Fruit fly (Drosophila melanogaster): ENCODE measurements around the gene CG42680.

CG42680 gene

DNA sequence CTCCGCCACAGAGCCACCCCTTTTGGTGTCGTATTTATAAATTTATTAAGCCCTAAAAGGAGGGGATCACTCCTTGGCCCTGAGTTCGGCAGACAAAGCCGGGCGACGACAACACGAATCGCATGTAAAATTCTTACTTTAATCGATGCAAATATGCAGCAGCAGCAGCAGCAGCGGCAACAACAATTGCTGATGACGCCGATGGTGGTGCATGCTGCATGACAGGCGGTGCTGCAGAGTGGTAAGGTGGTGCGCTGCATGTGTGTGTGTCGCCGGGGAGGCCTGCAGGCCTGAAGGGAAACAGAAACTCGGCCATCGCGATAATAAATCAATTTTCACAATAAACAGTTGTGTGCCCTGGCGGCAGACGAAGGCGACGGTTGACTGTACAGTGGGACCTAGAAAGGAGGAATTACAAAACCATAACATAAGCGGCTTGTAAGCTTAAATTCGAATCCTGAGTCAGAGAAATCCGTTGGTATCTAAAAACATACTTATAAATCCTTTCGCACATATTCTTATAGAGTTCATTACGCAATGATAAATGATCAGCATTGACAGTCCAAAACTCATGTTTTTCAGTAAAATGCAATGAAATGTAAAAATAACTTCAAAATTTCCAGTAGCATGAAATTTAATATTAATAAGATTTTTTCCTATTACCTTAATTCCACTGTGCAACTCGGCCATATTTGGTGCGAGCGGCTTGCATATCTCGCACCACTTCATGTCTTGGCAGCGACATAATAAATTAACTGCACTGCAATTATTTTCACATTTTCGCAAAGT is 16.2 kb downstream of the CG42680 start:
- TF ChIP-seq Crg-1 (GFP tag; optimal IDR thresholded peaks at IDR 0.05) (no peak), Mnt (GFP tag; optimal IDR thresholded peaks at IDR 0.05) (no peak), CG7101 (tag; optimal IDR thresholded peaks at IDR 0.05) (no peak), CG33017 (tag; optimal IDR thresholded peaks at IDR 0.05) (no peak), CG1620 (GFP tag; optimal IDR thresholded peaks at IDR 0.05) (no peak), CG14711 (tag; optimal IDR thresholded peaks at IDR 0.05) (no peak), CG11617 (GFP tag; optimal IDR thresholded peaks at IDR 0.05) (no peak), cic (GFP tag; optimal IDR thresholded peaks at IDR 0.05) (no peak), CG5204 (GFP tag; optimal IDR thresholded peaks at IDR 0.05) (no peak), Clk (GFP tag; optimal IDR thresholded peaks at IDR 0.05) (no peak), cnc (optimal IDR thresholded peaks at IDR 0.05) (no peak), pad (GFP tag; optimal IDR thresholded peaks at IDR 0.05) (no peak), Hr96 (GFP tag; optimal IDR thresholded peaks at IDR 0.05) (no peak), CG12768 (GFP tag; optimal IDR thresholded peaks at IDR 0.05) (no peak), kay (GFP tag; ENCODE audit: borderline replicate concordance) (no peak), tj (GFP tag; optimal IDR thresholded peaks at IDR 0.05) (no peak), toe (GFP tag; optimal IDR thresholded peaks at IDR 0.05) (no peak), bab1 (GFP tag; optimal IDR thresholded peaks at IDR 0.05) (no peak)

- TF ChIP-seq cnc (optimal IDR thresholded peaks at IDR 0.05) (no peak), CG5204 (GFP tag; optimal IDR thresholded peaks at IDR 0.05) (no peak)
These were observed 17.2 kb downstream of the CG42680 start for dm6 chr2L:14570843-14571242.

- TF ChIP-seq CG5204 (GFP tag; optimal IDR thresholded peaks at IDR 0.05), result no peak
- no peak for TF ChIP-seq CG7101 (tag; optimal IDR thresholded peaks at IDR 0.05)
- no peak for TF ChIP-seq Hr96 (GFP tag; optimal IDR thresholded peaks at IDR 0.05)
- TF ChIP-seq Crg-1 (GFP tag; optimal IDR thresholded peaks at IDR 0.05), result no peak
- TF ChIP-seq Mnt (GFP tag; optimal IDR thresholded peaks at IDR 0.05), result no peak
- TF ChIP-seq ovo (GFP tag; optimal IDR thresholded peaks at IDR 0.05), result no peak
- TF ChIP-seq cic (GFP tag; optimal IDR thresholded peaks at IDR 0.05), result no peak
- TF ChIP-seq bab1 (GFP tag; optimal IDR thresholded peaks at IDR 0.05), result no peak
- no peak for TF ChIP-seq CG14711 (tag; optimal IDR thresholded peaks at IDR 0.05)
- TF ChIP-seq CG11617 (GFP tag; optimal IDR thresholded peaks at IDR 0.05), result no peak
- TF ChIP-seq Clk (GFP tag; optimal IDR thresholded peaks at IDR 0.05), result no peak
- no peak for TF ChIP-seq CG7045 (GFP tag; optimal IDR thresholded peaks at IDR 0.05)
These were observed 17.9 kb downstream of the CG42680 start for dm6 chr2L:14570129-14570528.

DNA sequence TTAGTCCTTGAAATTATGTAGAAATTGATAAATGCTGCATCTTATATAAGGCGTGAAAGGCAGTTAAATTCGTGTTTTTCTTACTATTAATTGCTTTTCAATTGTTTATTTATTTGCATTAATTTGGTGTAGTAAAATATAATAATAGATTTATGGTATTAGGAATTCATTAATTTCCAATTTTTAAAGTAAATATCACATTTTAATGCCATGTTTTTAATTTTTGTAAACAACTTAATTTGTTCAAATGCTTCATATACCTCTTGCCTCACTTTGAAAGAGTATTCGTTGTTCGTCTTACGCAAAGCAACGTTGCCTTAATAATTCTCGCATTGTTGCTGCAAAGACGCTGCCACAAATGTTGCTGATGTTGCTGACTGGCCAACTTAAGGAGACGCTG is 18.7 kb downstream of the CG42680 start:
- TF ChIP-seq Clk (GFP tag; optimal IDR thresholded peaks at IDR 0.05) (no peak), cic (GFP tag; optimal IDR thresholded peaks at IDR 0.05) (no peak), CG14711 (tag; optimal IDR thresholded peaks at IDR 0.05) (no peak), CG1620 (GFP tag; optimal IDR thresholded peaks at IDR 0.05) (no peak), CG12768 (GFP tag; optimal IDR thresholded peaks at IDR 0.05) (no peak), CG5204 (GFP tag; optimal IDR thresholded peaks at IDR 0.05) (no peak), toe (GFP tag; optimal IDR thresholded peaks at IDR 0.05) (no peak), CG7101 (tag; optimal IDR thresholded peaks at IDR 0.05) (no peak)

dm6 chr2L:14568507-14569104 is 19.4 kb downstream of the CG42680 start:
- no peak for TF ChIP-seq tj (GFP tag; optimal IDR thresholded peaks at IDR 0.05)
- TF ChIP-seq bab1 (GFP tag; optimal IDR thresholded peaks at IDR 0.05), result no peak
- no peak for TF ChIP-seq ovo (GFP tag; optimal IDR thresholded peaks at IDR 0.05)
- TF ChIP-seq CG1620 (GFP tag; optimal IDR thresholded peaks at IDR 0.05), result no peak

DNA sequence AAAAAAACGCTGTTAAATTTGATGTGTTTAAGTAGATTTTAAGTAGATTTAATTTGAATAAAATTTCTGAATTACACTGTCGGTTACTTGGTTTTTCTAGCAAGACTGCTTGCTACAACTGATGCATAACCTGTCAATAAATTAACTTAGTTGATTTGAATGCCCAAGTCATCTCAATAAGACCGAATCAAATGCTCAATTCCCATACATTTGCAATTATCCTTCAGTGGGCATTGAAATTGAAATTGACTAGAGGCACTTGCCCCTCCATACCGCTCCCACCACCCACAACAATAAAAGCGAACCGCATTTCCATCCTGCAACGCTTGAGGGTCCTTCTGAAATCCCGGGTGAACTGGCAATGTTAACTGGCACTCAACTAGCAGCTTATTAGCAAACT is 24.4 kb downstream of the CG42680 start, which contains the start of gene CG3473:
Gene CG3473, minus strand, starts transcription at position 101 of the 400 bp plus-strand sequence.
- TF ChIP-seq cnc (optimal IDR thresholded peaks at IDR 0.05), result no peak
- no peak for TF ChIP-seq CG5204 (GFP tag; optimal IDR thresholded peaks at IDR 0.05)
- no peak for TF ChIP-seq Mnt (GFP tag; optimal IDR thresholded peaks at IDR 0.05)
- no peak for TF ChIP-seq cic (GFP tag; optimal IDR thresholded peaks at IDR 0.05)
- TF ChIP-seq kay (GFP tag; ENCODE audit: borderline replicate concordance), result no peak
- no peak for TF ChIP-seq pad (GFP tag; optimal IDR thresholded peaks at IDR 0.05)
- TF ChIP-seq CG11617 (GFP tag; optimal IDR thresholded peaks at IDR 0.05), result no peak
- no peak for TF ChIP-seq CG33017 (tag; optimal IDR thresholded peaks at IDR 0.05)
- no peak for TF ChIP-seq Hr96 (GFP tag; optimal IDR thresholded peaks at IDR 0.05)
- no peak for TF ChIP-seq CG1620 (GFP tag; optimal IDR thresholded peaks at IDR 0.05)
- TF ChIP-seq tj (GFP tag; optimal IDR thresholded peaks at IDR 0.05), result no peak
- no peak for TF ChIP-seq toe (GFP tag; optimal IDR thresholded peaks at IDR 0.05)
- no peak for TF ChIP-seq CG7101 (tag; optimal IDR thresholded peaks at IDR 0.05)
- no peak for TF ChIP-seq Clk (GFP tag; optimal IDR thresholded peaks at IDR 0.05)
- TF ChIP-seq Crg-1 (GFP tag; optimal IDR thresholded peaks at IDR 0.05), result no peak
- no peak for TF ChIP-seq ovo (GFP tag; optimal IDR thresholded peaks at IDR 0.05)
- TF ChIP-seq CG14711 (tag; optimal IDR thresholded peaks at IDR 0.05), result no peak

- no peak for TF ChIP-seq pad (GFP tag; optimal IDR thresholded peaks at IDR 0.05)
- TF ChIP-seq CG7045 (GFP tag; optimal IDR thresholded peaks at IDR 0.05), result no peak
- TF ChIP-seq CG14711 (tag; optimal IDR thresholded peaks at IDR 0.05), result no peak
- no peak for TF ChIP-seq toe (GFP tag; optimal IDR thresholded peaks at IDR 0.05)
- no peak for TF ChIP-seq CG33017 (tag; optimal IDR thresholded peaks at IDR 0.05)
- TF ChIP-seq tj (GFP tag; optimal IDR thresholded peaks at IDR 0.05), result no peak
- no peak for TF ChIP-seq CG5204 (GFP tag; optimal IDR thresholded peaks at IDR 0.05)
- no peak for TF ChIP-seq CG7101 (tag; optimal IDR thresholded peaks at IDR 0.05)
- no peak for TF ChIP-seq Mnt (GFP tag; optimal IDR thresholded peaks at IDR 0.05)
- TF ChIP-seq CG12768 (GFP tag; optimal IDR thresholded peaks at IDR 0.05), result no peak
- TF ChIP-seq CG11617 (GFP tag; optimal IDR thresholded peaks at IDR 0.05), result no peak
- no peak for TF ChIP-seq cic (GFP tag; optimal IDR thresholded peaks at IDR 0.05)
- TF ChIP-seq Crg-1 (GFP tag; optimal IDR thresholded peaks at IDR 0.05), result no peak
- TF ChIP-seq Clk (GFP tag; optimal IDR thresholded peaks at IDR 0.05), result no peak
- TF ChIP-seq bab1 (GFP tag; optimal IDR thresholded peaks at IDR 0.05), result no peak
- no peak for TF ChIP-seq kay (GFP tag; ENCODE audit: borderline replicate concordance)
- TF ChIP-seq cnc (optimal IDR thresholded peaks at IDR 0.05), result no peak
- TF ChIP-seq Hr96 (GFP tag; optimal IDR thresholded peaks at IDR 0.05), result no peak
- no peak for TF ChIP-seq CG1620 (GFP tag; optimal IDR thresholded peaks at IDR 0.05)
- no peak for TF ChIP-seq ovo (GFP tag; optimal IDR thresholded peaks at IDR 0.05)
These were observed 25.7 kb downstream of the CG42680 start for dm6 chr2L:14562320-14562719.

Data from whole organism, adult.